Fruit fly (Drosophila melanogaster) whole organism, embryonic: ENCODE results near the gene CG4702.

Source experiments
- CG31224 ChIP-seq: fragments of 200-800 bp; sonication (Bioruptor generic); IDR thresholded peaks from 2 replicates; pipeline ENCODE4 v1.3.6; 2022; ENCODE audit warnings: missing biosample characterization, missing genetic modification characterization
- CG42726 ChIP-seq: fragments of 200-800 bp; sonication (Bioruptor generic); IDR thresholded peaks from 2 replicates; pipeline ENCODE4 v1.3.6; 2022; ENCODE audit warnings: missing biosample characterization, missing genetic modification characterization; ENCODE audit not compliant: partially characterized antibody
- Deaf1 ChIP-seq: fragments of 200-800 bp; optimal IDR thresholded peaks from 3 replicates; lab custom pipeline; 2019; ENCODE audit warnings: missing biosample characterization, mild to moderate bottlenecking, missing genetic modification characterization, moderate library complexity
- Myb ChIP-seq: fragments of 200-800 bp; sonication (Bioruptor generic); optimal IDR thresholded peaks from 2 replicates; lab custom pipeline; 2016; ENCODE audit warnings: missing biosample characterization, missing genetic modification characterization
- amos ChIP-seq: fragments of 200-800 bp; sonication (Bioruptor generic); IDR thresholded peaks from 2 replicates; pipeline ENCODE4 v1.3.6; 2022; ENCODE audit warnings: missing biosample characterization, missing genetic modification characterization; ENCODE audit not compliant: partially characterized antibody
- br ChIP-seq: fragments of >200 bp; optimal IDR thresholded peaks from 2 replicates; lab custom pipeline; 2017
- gro ChIP-seq: fragments of 200-800 bp; sonication (Bioruptor generic); optimal IDR thresholded peaks from 2 replicates; lab custom pipeline; 2016; ENCODE audit warnings: missing biosample characterization, missing genetic modification characterization
- nom ChIP-seq: fragments of 200-800 bp; sonication (Bioruptor generic); optimal IDR thresholded peaks from 2 replicates; lab custom pipeline; 2017; ENCODE audit warnings: missing biosample characterization, missing genetic modification characterization, mild to moderate bottlenecking, moderate library complexity, missing genetic modification reagents
- onecut ChIP-seq: fragments of 200-800 bp; sonication (Bioruptor generic); IDR thresholded peaks from 2 replicates; pipeline ENCODE4 v1.3.6; 2022; ENCODE audit warnings: missing biosample characterization, missing genetic modification characterization
- tll ChIP-seq, 2 experiments: fragments of 200-800 bp in 1 of 2; fragments of >200 bp in 1 of 2; sonication (Bioruptor generic) in 1 of 2; optimal IDR thresholded peaks; 2 replicates each; lab custom pipeline; 2017 to 2019; ENCODE audit warnings: missing biosample characterization in 2 of 2, missing genetic modification characterization in 2 of 2, mild to moderate bottlenecking in 1 of 2, moderate library complexity in 1 of 2
- twi ChIP-seq: fragments of 200-800 bp; optimal IDR thresholded peaks from 2 replicates; lab custom pipeline; 2019; ENCODE audit warnings: missing biosample characterization, mild to moderate bottlenecking, missing genetic modification characterization, moderate library complexity
- zen2 ChIP-seq: fragments of 200-800 bp; sonication (Bioruptor generic); IDR thresholded peaks from 3 replicates; pipeline ENCODE4 v1.3.6; 2022; ENCODE audit warnings: missing biosample characterization, missing genetic modification characterization; ENCODE audit not compliant: partially characterized antibody

DNA sequence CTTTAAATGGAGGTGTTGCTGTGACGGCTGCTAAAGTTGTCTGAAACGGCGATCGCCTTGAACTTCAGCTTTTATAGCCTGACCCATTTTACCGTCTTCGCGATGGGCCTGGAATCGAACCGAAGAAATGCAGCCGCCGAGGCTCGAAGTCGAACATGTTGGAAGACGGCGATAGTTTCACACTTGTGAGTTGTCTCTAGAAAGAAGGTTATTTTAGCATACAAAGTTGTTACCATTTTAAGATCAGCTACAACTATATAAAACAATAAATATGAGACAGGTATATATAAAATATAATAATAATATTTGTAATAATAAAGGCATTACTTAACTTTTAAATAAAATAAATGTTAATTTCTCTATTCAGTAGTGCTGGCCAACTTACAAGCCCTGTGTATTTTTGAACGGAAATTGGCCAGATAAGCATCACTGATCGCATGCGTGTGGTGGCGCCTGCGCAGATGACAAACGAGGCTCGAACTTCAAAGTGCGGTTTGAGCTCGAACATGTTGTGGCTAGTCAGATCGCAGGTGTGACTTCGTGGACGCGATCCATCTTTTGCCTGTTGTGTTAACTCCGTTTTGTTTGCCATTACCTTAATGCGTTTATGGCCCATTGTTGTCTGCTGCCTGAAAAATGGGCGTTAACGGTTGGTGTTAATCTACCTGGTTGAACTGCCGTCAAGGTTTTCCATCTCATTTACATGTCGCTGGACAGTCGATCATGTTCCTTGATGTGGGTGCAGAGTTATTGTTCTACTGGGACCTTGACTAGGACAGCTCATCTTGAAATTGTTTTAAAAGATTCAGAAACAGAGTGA is at the start of gene CG4702:
- TF ChIP-seq br (lab: Kevin White, UChicago) (no peak), CG42726 (no peak), onecut (GFP tag; lab: Robert Waterston, UW) (no peak), tll (GFP tag; optimal IDR thresholded peaks at IDR 0.05; lab: Kevin White, UChicago) (peak in 1 of 2 experiments; percentile 100), gro (GFP tag; lab: Kevin White, UChicago) (no peak), amos (GFP tag; lab: Robert Waterston, UW) (no peak; the same call in 1 of the 2 replicates), zen2 (GFP tag; lab: Robert Waterston, UW) (no peak; the same call in 2 of the 3 replicates), twi (tag; lab: Kevin White, UChicago) (no peak), CG31224 (GFP tag; lab: Robert Waterston, UW) (no peak), Deaf1 (tag; lab: Kevin White, UChicago) (peak; percentile 13), Myb (GFP tag; lab: Kevin White, UChicago) (no peak), nom (GFP tag; lab: Kevin White, UChicago) (no peak)
